Worm (Caenorhabditis elegans) whole organism, L4/young adult: ENCODE measurements around the gene F09B12.3.

Experiments
- W03F9.2 ChIP-seq: fragments of 150-350 bp; optimal IDR thresholded peaks from 2 replicates; lab custom pipeline; 2014; ENCODE audit warnings: missing biosample characterization, missing genetic modification characterization
- dao-5 ChIP-seq: sonication (generic microtip); optimal IDR thresholded peaks from 2 replicates; lab custom pipeline; 2016; ENCODE audit warnings: missing genotype, missing genetic modification characterization, moderate library complexity, missing compliant biosample characterization
- him-1 ChIP-seq: sonication (generic microtip); optimal IDR thresholded peaks from 2 replicates; lab custom pipeline; 2016; ENCODE audit warnings: missing genotype, missing genetic modification reagents, missing genetic modification characterization, missing compliant biosample characterization

F09B12.3 gene

DNA sequence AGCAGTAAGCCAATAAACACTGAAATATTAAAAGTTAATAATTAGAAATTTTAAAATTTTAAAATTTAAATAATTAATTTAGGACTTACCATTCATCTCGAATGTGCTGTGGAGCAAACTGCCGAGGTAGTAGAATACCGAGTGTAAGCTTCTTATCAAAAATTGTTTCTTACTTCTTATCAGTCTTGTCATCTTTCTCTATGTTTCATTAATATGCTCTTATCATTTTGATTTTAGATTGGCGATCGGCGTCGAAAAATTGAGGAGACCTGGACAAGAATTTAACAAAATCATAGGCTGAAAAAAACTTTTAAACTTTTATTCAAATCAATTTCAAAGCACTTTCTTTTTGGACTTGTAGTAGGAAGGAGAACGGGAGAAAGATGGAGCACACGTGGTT, at the start of gene F09B12.3:
TSS of gene F09B12.3 (minus strand) at position 192 of the 400 bp plus-strand sequence.
- TF ChIP-seq W03F9.2 (tag; lab: Kevin White, UChicago) (no peak), dao-5 (tag; lab: Kevin White, UChicago) (no peak), him-1 (tag; lab: Kevin White, UChicago) (no peak)

DNA sequence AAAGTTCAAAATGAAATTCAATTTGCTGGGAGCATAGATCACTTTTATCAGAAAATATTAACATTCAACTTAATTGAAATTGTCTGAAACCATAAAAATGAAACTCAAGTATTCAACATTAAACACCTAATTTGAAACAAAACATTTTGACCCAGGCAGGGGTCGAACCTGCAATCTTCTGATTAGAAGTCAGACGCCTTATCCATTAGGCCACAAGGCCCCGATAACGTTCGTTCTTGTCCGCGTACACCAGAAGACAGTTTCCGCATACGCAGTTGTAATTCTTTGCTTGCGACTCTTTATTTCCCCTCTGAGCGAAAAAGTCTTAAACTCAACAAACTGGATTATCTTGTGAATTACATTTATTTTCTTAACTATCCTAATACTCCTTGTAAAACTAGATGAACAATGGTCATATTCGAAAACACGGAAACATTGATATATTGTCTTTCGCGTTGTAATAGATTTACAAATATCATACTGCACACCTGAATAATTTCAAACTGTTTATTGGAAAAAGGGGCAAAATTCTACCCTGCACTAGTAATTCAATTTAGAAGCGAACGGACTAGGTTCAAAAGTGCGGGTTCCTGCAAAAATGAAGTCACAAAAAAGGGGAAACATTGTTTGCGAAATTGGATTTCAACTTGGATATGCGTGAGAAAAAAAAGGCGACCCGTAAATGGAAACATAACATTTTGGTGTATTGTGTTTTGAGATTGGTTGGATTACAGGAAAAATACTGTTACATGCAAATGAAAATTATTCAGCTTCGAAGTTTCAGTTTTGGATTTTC, 48.9 kb upstream of the F09B12.3 start:
- no peak for TF ChIP-seq W03F9.2 (tag; lab: Kevin White, UChicago)
- TF ChIP-seq dao-5 (tag; lab: Kevin White, UChicago): no peak
- TF ChIP-seq him-1 (tag; lab: Kevin White, UChicago): no peak

DNA sequence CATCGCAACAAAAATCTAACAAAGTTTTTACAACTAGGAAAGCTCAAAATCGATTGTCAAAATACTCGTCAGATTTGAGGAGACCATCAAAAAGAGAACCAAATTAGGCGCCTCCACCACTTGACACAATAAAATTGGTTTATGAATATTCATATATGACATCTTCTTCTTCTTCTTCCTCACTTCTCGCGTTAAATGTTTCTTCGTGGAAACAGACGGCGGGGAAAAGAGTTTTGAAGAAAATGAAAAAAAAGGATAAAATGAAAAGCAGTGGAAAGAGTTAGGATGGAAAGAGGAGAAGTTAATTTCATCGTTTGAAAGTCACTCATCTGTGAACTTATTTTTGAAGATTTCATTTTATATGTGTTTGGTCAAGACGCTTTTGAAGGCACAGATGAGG, 37.2 kb upstream of the F09B12.3 start:
- no peak for TF ChIP-seq W03F9.2 (tag; lab: Kevin White, UChicago)
- TF ChIP-seq him-1 (tag; lab: Kevin White, UChicago): no peak
- TF ChIP-seq dao-5 (tag; lab: Kevin White, UChicago): no peak

DNA sequence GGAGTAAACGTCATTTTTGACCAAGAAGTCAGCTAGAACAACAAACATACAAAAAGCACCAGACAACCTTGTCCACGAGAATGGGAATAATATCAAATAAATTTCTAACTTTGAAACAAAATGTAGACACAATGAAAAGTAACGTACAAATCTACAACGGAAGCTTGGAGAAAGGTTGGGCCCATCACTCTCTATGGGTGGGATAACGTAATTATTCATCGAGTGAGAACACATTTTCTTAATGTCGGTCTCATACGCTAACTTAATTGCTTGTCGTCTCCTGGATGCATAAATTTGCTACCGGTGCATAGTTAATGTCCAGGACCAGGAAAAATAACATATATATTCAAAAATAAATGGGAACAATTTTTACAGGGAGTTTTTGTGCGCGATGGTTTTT, 35.4 kb upstream of the F09B12.3 start:
- no peak for TF ChIP-seq dao-5 (tag; lab: Kevin White, UChicago)
- TF ChIP-seq him-1 (tag; lab: Kevin White, UChicago): no peak
- TF ChIP-seq W03F9.2 (tag; lab: Kevin White, UChicago): no peak

DNA sequence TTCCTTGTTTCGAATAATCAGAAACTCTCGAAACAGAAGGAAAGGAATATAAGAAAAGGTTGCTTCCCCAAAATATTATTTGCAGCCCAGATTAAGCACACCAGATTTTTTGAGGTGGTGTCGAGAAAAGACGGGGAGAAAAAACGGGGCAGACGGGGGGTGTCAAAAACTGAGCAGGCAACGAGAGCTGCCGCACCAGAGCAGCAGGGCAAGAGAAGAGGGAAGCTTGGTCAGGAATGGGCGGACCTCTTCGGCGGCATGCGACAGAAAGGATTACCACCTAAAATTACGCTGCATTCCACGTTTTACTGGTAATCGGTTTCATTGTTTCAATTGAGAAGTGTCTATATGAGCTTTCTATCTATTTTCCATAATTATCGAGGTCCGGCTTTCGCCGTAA, 34.3 kb upstream of the F09B12.3 start:
- no peak for TF ChIP-seq him-1 (tag; lab: Kevin White, UChicago)
- TF ChIP-seq W03F9.2 (tag; lab: Kevin White, UChicago): no peak
- no peak for TF ChIP-seq dao-5 (tag; lab: Kevin White, UChicago)

DNA sequence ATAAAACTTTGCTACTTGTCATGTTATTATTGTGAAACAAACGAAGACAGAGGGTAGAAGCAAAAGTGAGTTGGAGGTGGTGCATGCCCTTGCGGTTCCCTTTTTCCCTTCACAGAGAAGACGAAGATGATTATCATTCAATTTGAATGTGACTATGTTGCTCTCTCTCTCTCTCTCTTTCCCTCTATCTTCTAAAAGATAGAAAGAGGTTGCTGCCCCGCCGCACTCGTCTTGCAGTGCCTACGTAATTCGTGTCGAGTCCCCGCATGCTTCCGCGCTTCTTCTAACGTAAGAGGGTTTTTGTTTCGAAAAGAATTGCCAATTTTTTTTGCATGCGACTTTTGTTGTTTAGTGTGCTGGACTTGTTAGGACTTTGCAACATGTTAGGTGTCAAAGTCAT, 30.4 kb upstream of the F09B12.3 start:
- TF ChIP-seq him-1 (tag; lab: Kevin White, UChicago): no peak
- TF ChIP-seq dao-5 (tag; lab: Kevin White, UChicago): no peak
- TF ChIP-seq W03F9.2 (tag; lab: Kevin White, UChicago): no peak

DNA sequence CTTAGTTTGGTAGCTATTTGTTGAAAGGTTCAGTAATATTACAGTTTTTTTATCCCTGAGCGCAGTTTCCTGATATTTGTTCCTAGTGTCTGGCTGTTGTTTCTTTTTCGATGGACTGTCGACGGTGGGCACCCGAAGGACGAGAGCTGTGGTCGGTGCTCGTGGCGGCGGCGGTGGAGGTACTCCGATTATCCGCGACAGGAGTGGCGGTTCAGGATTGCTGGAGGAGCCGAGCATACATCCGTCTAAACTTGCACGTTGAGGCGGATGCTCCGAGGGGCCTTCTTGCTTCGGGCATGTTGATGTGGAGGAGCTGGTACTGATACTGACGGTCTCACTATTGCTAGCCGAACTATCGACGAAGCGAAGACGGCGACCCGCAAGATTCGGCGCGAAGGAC, 29.6 kb upstream of the F09B12.3 start:
- TF ChIP-seq W03F9.2 (tag; lab: Kevin White, UChicago): no peak
- no peak for TF ChIP-seq him-1 (tag; lab: Kevin White, UChicago)
- TF ChIP-seq dao-5 (tag; lab: Kevin White, UChicago): no peak

DNA sequence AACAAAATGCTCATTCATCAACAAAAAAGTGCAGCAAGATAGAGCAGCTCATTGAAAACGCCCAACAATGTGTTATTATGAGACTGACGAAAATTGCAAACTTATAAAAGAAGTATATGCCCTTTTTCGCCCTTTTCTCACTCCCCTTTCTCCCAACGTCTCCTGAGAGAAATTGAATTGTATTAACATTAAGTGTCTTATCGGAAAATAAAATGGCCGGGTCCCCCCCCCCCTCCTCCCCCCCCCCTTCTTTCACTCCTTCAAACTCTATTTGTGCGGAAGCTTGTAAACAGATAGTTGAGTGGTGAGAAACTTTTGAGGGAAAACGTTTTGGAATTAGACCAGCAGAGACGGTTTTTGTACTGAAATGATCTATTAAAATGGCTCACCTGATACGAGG, 29.0 kb upstream of the F09B12.3 start:
- TF ChIP-seq dao-5 (tag; lab: Kevin White, UChicago) (no peak), him-1 (tag; lab: Kevin White, UChicago) (no peak), W03F9.2 (tag; lab: Kevin White, UChicago) (no peak)

DNA sequence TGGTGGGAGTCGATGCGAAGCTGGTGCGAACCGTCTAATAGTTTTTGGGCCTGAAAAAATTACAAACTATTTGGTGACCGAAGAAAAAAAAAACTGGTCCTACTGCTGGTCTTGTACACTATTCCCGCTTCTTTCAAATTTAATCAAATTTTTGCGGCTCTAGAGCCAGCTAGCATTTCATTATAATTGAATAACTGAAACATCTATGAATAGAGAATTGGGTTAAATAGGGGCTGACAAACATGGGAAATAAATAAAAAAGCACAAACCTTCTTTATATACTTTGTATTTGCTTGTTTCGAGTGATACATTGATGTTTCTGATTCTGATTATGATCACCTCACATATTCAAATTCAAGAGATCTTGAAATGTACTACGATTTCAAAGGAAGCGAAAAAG, 27.4 kb upstream of the F09B12.3 start:
- no peak for TF ChIP-seq dao-5 (tag; lab: Kevin White, UChicago)
- no peak for TF ChIP-seq him-1 (tag; lab: Kevin White, UChicago)
- TF ChIP-seq W03F9.2 (tag; lab: Kevin White, UChicago): no peak

DNA sequence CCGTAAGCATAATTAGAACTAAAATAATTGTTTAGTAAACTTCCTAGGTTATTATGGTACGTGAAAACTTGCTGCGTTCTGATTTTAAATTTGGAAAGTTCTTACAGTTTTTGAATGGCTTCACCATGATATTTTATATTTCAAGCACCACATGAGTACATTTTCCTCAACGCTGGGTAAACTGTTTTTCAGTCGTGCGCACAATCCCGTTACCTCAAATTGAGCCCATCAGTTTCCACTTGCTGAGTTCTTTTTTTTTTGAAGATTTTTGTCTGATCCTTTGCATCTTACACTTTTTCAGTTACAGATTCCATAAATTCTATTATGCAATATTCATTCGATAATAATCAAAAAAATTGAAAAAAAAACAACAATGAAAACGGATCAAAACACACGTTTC, 22.8 kb upstream of the F09B12.3 start:
- no peak for TF ChIP-seq W03F9.2 (tag; lab: Kevin White, UChicago)

DNA sequence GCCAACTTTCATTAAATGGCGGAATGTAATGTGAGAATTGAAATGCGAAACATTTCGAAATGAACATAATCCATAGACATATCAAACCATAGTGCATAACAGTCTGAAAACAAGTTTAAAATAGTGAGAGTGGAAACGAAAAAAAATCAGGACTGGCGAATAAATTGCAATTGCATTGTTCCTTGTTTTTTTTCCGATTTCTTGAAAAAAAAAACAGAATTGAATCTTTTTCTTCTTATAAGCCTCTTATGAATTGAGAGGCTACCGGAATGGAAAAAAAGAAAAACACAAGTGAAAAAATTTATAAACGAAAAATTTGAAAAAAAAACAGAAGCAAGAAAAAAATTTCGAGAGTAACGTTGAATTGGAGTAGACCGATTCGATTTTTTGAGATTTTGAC, 18.8 kb upstream of the F09B12.3 start, which contains the start of gene R07D5.2:
TSS of gene R07D5.2 (minus strand) at position 101 of the 400 bp plus-strand sequence.
- no peak for TF ChIP-seq dao-5 (tag; lab: Kevin White, UChicago)
- no peak for TF ChIP-seq him-1 (tag; lab: Kevin White, UChicago)
- TF ChIP-seq W03F9.2 (tag; lab: Kevin White, UChicago): no peak

DNA sequence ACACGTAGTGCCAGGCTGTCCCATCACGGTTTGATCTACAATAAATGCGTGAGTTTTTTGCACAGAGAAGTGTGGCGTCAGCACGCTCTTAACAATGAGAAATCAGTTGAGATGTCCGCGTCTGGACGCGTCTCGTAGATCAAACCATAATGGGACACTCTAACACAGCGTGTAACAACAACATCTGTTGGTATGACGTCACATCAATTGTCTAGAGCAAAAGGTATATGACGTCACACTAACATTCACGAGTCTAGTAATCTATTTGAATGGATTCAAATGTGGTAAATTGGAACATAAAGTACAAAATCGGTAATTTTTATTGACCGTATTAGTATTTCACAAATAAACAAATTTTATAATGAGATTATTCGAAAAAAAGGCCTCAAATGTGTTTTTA, 18.0 kb upstream of the F09B12.3 start:
- no peak for TF ChIP-seq W03F9.2 (tag; lab: Kevin White, UChicago)
- no peak for TF ChIP-seq dao-5 (tag; lab: Kevin White, UChicago)
- TF ChIP-seq him-1 (tag; lab: Kevin White, UChicago): no peak

DNA sequence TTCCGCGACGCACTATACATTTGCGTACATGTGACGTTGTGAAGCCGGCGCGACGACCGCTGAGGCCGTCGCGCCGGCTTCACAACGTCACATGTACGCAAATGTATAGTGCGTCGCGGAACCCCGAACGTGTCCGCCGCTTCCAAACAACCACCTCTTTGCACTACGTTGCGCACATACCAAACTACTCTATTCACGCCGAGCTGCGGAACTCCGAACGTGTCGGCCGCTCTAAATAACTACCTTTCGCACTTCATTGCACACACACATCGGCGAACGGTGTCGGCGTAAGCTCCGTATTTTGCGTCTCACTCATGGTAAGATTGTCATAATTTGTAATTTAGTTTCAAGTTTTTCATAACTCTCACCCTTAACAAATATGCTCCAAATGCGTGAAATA, 14.4 kb upstream of the F09B12.3 start:
- TF ChIP-seq him-1 (tag; lab: Kevin White, UChicago) (no peak), W03F9.2 (tag; lab: Kevin White, UChicago) (no peak), dao-5 (tag; lab: Kevin White, UChicago) (no peak)

DNA sequence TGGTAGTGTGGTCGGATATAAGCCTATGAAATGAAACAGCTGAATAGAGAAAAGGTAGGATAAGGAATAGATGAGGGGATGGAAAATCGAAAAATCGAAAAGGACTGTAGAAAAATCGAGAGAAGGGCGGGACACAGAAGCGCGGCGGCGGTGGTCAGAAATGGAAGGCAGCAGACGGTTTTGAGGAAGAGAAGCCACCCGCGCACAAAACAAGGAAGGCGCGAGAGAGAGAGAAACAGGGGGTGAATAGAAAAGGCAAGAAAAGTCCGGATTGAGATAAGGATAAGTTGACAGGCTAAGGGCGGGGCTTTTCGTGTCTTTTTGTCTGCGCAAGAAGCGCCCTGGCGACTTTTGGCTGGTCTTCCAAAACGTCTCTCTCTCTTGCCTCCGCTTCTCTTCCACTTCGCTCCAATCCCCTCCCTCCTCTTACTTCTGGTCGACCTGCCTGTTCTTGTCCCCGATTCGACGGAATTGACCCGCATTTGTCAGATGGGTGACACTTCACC, 10.0 kb upstream of the F09B12.3 start, which contains the start of gene mlt-9:
TSS of gene mlt-9 (minus strand) at position 51 of the 506 bp plus-strand sequence.
- TF ChIP-seq W03F9.2 (tag; lab: Kevin White, UChicago) (no peak), dao-5 (tag; lab: Kevin White, UChicago) (no peak)
